Worm (Caenorhabditis elegans) whole organism, L2 larva: Measurements from ENCODE around the gene mua-3.
"Not testable (repeated sequence)": the region's sequence is repeated elsewhere in the genome, so short reads cannot be mapped to it uniquely, and the experiment has no call there.

Experiments
- C34F6.9 ChIP-seq: fragments of 150-350 bp; optimal IDR thresholded peaks from 2 replicates; lab custom pipeline; 2014; ENCODE audit warnings: missing biosample characterization, missing genetic modification characterization
- F13H6.1 ChIP-seq: sonication (generic microtip); optimal IDR thresholded peaks from 2 replicates; lab custom pipeline; 2016; ENCODE audit warnings: missing genetic modification characterization, missing compliant biosample characterization
- ZK546.5 ChIP-seq: sonication (generic microtip); optimal IDR thresholded peaks from 2 replicates; lab custom pipeline; 2017; ENCODE audit warnings: missing biosample characterization, missing genetic modification characterization
- alr-1 ChIP-seq: fragments of 150-350 bp; optimal IDR thresholded peaks from 2 replicates; lab custom pipeline; 2014; ENCODE audit warnings: missing biosample characterization, missing genetic modification characterization
- blmp-1 ChIP-seq: sonication (generic microtip); optimal IDR thresholded peaks from 2 replicates; lab custom pipeline; 2017; ENCODE audit warnings: missing genetic modification characterization, mild to moderate bottlenecking, missing compliant biosample characterization, antibody characterized with exemption, moderate library complexity; ENCODE audit not compliant: insufficient read depth
- ceh-82 ChIP-seq: fragments of 150-350 bp; optimal IDR thresholded peaks from 2 replicates; lab custom pipeline; 2014; ENCODE audit warnings: missing biosample characterization, missing genetic modification characterization
- elt-1 ChIP-seq: fragments of 150-350 bp; optimal IDR thresholded peaks from 2 replicates; lab custom pipeline; 2014; ENCODE audit warnings: missing biosample characterization, missing genetic modification characterization
- lin-39 ChIP-seq: fragments of 150-350 bp; optimal IDR thresholded peaks from 2 replicates; lab custom pipeline; 2014; ENCODE audit warnings: missing biosample characterization, missing genetic modification reagents, missing genetic modification characterization
- mab-5 ChIP-seq: fragments of 150-350 bp; optimal IDR thresholded peaks from 2 replicates; lab custom pipeline; 2014; ENCODE audit warnings: missing biosample characterization, missing genetic modification characterization
- mdl-1 ChIP-seq, 2 experiments: fragments of 150-350 bp in 1 of 2; sonication (generic microtip) in 1 of 2; optimal IDR thresholded peaks; 2 replicates each; lab custom pipeline; 2017; ENCODE audit warnings: missing biosample characterization in 2 of 2, missing genetic modification characterization in 2 of 2
- nhr-10 ChIP-seq: sonication (generic microtip); optimal IDR thresholded peaks from 2 replicates; lab custom pipeline; 2017; ENCODE audit warnings: missing biosample characterization, missing genetic modification characterization
- nhr-12 ChIP-seq: fragments of 150-350 bp; optimal IDR thresholded peaks from 2 replicates; lab custom pipeline; 2014; ENCODE audit warnings: missing biosample characterization, missing genetic modification characterization
- nhr-21 ChIP-seq: fragments of 150-350 bp; optimal IDR thresholded peaks from 2 replicates; lab custom pipeline; 2014; ENCODE audit warnings: missing biosample characterization, missing genetic modification characterization
- nhr-23 ChIP-seq: fragments of 150-350 bp; optimal IDR thresholded peaks from 2 replicates; lab custom pipeline; 2014; ENCODE audit warnings: missing biosample characterization, missing genetic modification reagents, missing genetic modification characterization
- nhr-237 ChIP-seq: fragments of 150-350 bp; optimal IDR thresholded peaks from 2 replicates; lab custom pipeline; 2014; ENCODE audit warnings: missing biosample characterization, missing genetic modification characterization
- nhr-25 ChIP-seq: fragments of 150-350 bp; sonication (generic microtip); optimal IDR thresholded peaks from 3 replicates; lab custom pipeline; 2014; ENCODE audit warnings: missing biosample characterization, missing genetic modification characterization
- nhr-77 ChIP-seq: fragments of 150-350 bp; optimal IDR thresholded peaks from 2 replicates; lab custom pipeline; 2014; ENCODE audit warnings: missing biosample characterization, missing genetic modification characterization
- unc-39 ChIP-seq: fragments of 150-350 bp; optimal IDR thresholded peaks from 2 replicates; lab custom pipeline; 2014; ENCODE audit warnings: missing biosample characterization, missing genetic modification characterization
- unc-62 ChIP-seq: fragments of 150-350 bp; optimal IDR thresholded peaks from 2 replicates; lab custom pipeline; 2014; ENCODE audit warnings: missing biosample characterization, missing genetic modification reagents, missing genetic modification characterization
- zag-1 ChIP-seq: fragments of 150-350 bp; optimal IDR thresholded peaks from 2 replicates; lab custom pipeline; 2014; ENCODE audit warnings: missing biosample characterization, missing genetic modification characterization

Gene mua-3

ce11 chrIII:10218587-10218986, 58.1 kb downstream of the mua-3 start, which contains the start of the genes rde-4 and cox-14 (continued):
- TF ChIP-seq nhr-237 (tag; lab: Kevin White, UChicago) (no peak), nhr-25 (peak; percentile 86), ZK546.5 (tag; lab: Kevin White, UChicago) (peak; percentile 31), ceh-82 (tag; lab: Kevin White, UChicago) (no peak)

- not testable (repeated sequence) for TF ChIP-seq mab-5; mdl-1 (tag; optimal IDR thresholded peaks at IDR 0.05; lab: Kevin White, UChicago); unc-39 (tag; lab: Kevin White, UChicago)
Observed at ce11 chrIII:10221860-10222259, 61.4 kb downstream of the mua-3 start, which contains the start of gene Y70G10A.4. TSS of gene Y70G10A.4 (plus strand) at chrIII:10222160.

- no peak for TF ChIP-seq nhr-23 (tag; lab: Kevin White, UChicago)
- TF ChIP-seq lin-39: no peak
- TF ChIP-seq nhr-237 (tag; lab: Kevin White, UChicago): no peak
- no peak for TF ChIP-seq unc-39 (tag; lab: Kevin White, UChicago)
- no peak for TF ChIP-seq alr-1 (tag; lab: Kevin White, UChicago)
- TF ChIP-seq nhr-12: no peak
- TF ChIP-seq unc-62: no peak
- no peak for TF ChIP-seq C34F6.9 (tag; lab: Kevin White, UChicago)
- TF ChIP-seq blmp-1: no peak
- TF ChIP-seq elt-1 (tag; lab: Kevin White, UChicago): no peak
- TF ChIP-seq nhr-21: no peak
- no peak for TF ChIP-seq zag-1 (tag; lab: Kevin White, UChicago)
- TF ChIP-seq nhr-77 (tag; lab: Kevin White, UChicago): no peak
- no peak for TF ChIP-seq nhr-10
- no peak for TF ChIP-seq F13H6.1 (tag; lab: Kevin White, UChicago)
Observed at ce11 chrIII:10231641-10232040, 71.1 kb downstream of the mua-3 start.
